Worm (Caenorhabditis elegans) whole organism, L3 larva: ENCODE data around the gene C36E6.8.

Experiments
- R02D3.7 ChIP-seq: fragments of 150-350 bp; optimal IDR thresholded peaks from 2 replicates; lab custom pipeline; 2014; ENCODE audit warnings: missing biosample characterization, missing genetic modification characterization
- ZK546.5 ChIP-seq: sonication (generic microtip); optimal IDR thresholded peaks from 2 replicates; lab custom pipeline; 2017; ENCODE audit warnings: missing biosample characterization, missing genetic modification characterization
- aly-2 ChIP-seq: fragments of 150-350 bp; optimal IDR thresholded peaks from 2 replicates; lab custom pipeline; 2014; ENCODE audit warnings: missing biosample characterization, missing genetic modification characterization
- ceh-28 ChIP-seq: fragments of 150-350 bp; optimal IDR thresholded peaks from 2 replicates; lab custom pipeline; 2014; ENCODE audit warnings: missing biosample characterization, missing genetic modification reagents, missing genetic modification characterization
- ceh-82 ChIP-seq: fragments of 150-350 bp; optimal IDR thresholded peaks from 2 replicates; lab custom pipeline; 2014; ENCODE audit warnings: missing biosample characterization, missing genetic modification characterization
- daf-12 ChIP-seq: fragments of 150-350 bp; optimal IDR thresholded peaks from 2 replicates; lab custom pipeline; 2014; ENCODE audit warnings: missing biosample characterization, missing genetic modification reagents, missing genetic modification characterization
- egl-27 ChIP-seq: sonication (generic microtip); optimal IDR thresholded peaks from 4 replicates; lab custom pipeline; 2017; ENCODE audit warnings: missing biosample characterization, missing genetic modification reagents, missing genetic modification characterization
- elt-1 ChIP-seq: fragments of 150-350 bp; optimal IDR thresholded peaks from 2 replicates; lab custom pipeline; 2014; ENCODE audit warnings: missing biosample characterization, missing genetic modification characterization
- elt-2 ChIP-seq: sonication (generic microtip); optimal IDR thresholded peaks from 2 replicates; lab custom pipeline; 2016; ENCODE audit warnings: missing genetic modification reagents, mild to moderate bottlenecking, missing genetic modification characterization, missing compliant biosample characterization
- elt-3 ChIP-seq, 3 experiments: fragments of 150-350 bp in 1 of 3; sonication (generic microtip) in 2 of 3; optimal IDR thresholded peaks; 2 replicates in 2 of 3; 4 replicates in 1 of 3; lab custom pipeline; 2014 to 2017; ENCODE audit warnings: missing biosample characterization in 3 of 3, missing genetic modification characterization in 3 of 3
- eor-1 ChIP-seq, 2 experiments: fragments of 150-350 bp; optimal IDR thresholded peaks; 2 replicates each; lab custom pipeline; 2014 to 2018; ENCODE audit warnings: missing biosample characterization in 2 of 2, missing genetic modification characterization in 2 of 2
- fkh-10 ChIP-seq: sonication (generic microtip); optimal IDR thresholded peaks from 2 replicates; lab custom pipeline; 2017; ENCODE audit warnings: missing biosample characterization, missing genetic modification reagents, missing genetic modification characterization
- fkh-2 ChIP-seq: fragments of 150-350 bp; optimal IDR thresholded peaks from 2 replicates; lab custom pipeline; 2014; ENCODE audit warnings: missing biosample characterization, missing genetic modification reagents, missing genetic modification characterization
- fos-1 ChIP-seq: fragments of 150-350 bp; optimal IDR thresholded peaks from 2 replicates; lab custom pipeline; 2014; ENCODE audit warnings: missing biosample characterization, missing genetic modification characterization
- hmg-11 ChIP-seq: sonication (generic microtip); optimal IDR thresholded peaks from 2 replicates; lab custom pipeline; 2016; ENCODE audit warnings: missing genetic modification characterization, missing compliant biosample characterization
- jun-1 ChIP-seq: fragments of 150-350 bp; optimal IDR thresholded peaks from 2 replicates; lab custom pipeline; 2014; ENCODE audit warnings: missing biosample characterization, missing genetic modification reagents, missing genetic modification characterization
- lin-15B ChIP-seq: fragments of 150-350 bp; optimal IDR thresholded peaks from 2 replicates; lab custom pipeline; 2014; ENCODE audit warnings: missing biosample characterization, missing genetic modification characterization
- lin-39 ChIP-seq: fragments of 150-350 bp; optimal IDR thresholded peaks from 2 replicates; lab custom pipeline; 2018; ENCODE audit warnings: missing biosample characterization, missing genetic modification reagents, missing genetic modification characterization
- lsy-12 ChIP-seq: sonication (generic microtip); optimal IDR thresholded peaks from 2 replicates; lab custom pipeline; 2016; ENCODE audit warnings: mild to moderate bottlenecking, missing genetic modification characterization, missing compliant biosample characterization
- mml-1 ChIP-seq: fragments of 150-350 bp; sonication (generic microtip); optimal IDR thresholded peaks from 3 replicates; lab custom pipeline; 2014; ENCODE audit warnings: missing biosample characterization, missing genetic modification characterization
- nfya-1 ChIP-seq: sonication (generic microtip); optimal IDR thresholded peaks from 2 replicates; lab custom pipeline; 2017; ENCODE audit warnings: missing genetic modification characterization, mild to moderate bottlenecking, missing compliant biosample characterization, antibody characterized with exemption, moderate library complexity; ENCODE audit not compliant: insufficient read depth
- nhr-12 ChIP-seq: fragments of 150-350 bp; optimal IDR thresholded peaks from 2 replicates; lab custom pipeline; 2014; ENCODE audit warnings: missing biosample characterization, missing genetic modification characterization
- nhr-23 ChIP-seq: fragments of 150-350 bp; optimal IDR thresholded peaks from 2 replicates; lab custom pipeline; 2014; ENCODE audit warnings: missing biosample characterization, missing genetic modification reagents, missing genetic modification characterization
- nhr-237 ChIP-seq: fragments of 150-350 bp; optimal IDR thresholded peaks from 2 replicates; lab custom pipeline; 2014; ENCODE audit warnings: missing biosample characterization, missing genetic modification characterization
- nhr-25 ChIP-seq: sonication (generic microtip); optimal IDR thresholded peaks from 2 replicates; lab custom pipeline; 2017; ENCODE audit warnings: missing biosample characterization, missing genetic modification characterization
- nhr-43 ChIP-seq: sonication (generic microtip); optimal IDR thresholded peaks from 2 replicates; lab custom pipeline; 2016; ENCODE audit warnings: mild to moderate bottlenecking, missing genetic modification characterization, missing compliant biosample characterization; ENCODE audit not compliant: poor library complexity, severe bottlenecking
- nhr-76 ChIP-seq: fragments of 150-350 bp; sonication (generic microtip); optimal IDR thresholded peaks from 5 replicates; lab custom pipeline; 2014; ENCODE audit warnings: missing biosample characterization, missing genetic modification characterization
- nhr-77 ChIP-seq: fragments of 150-350 bp; optimal IDR thresholded peaks from 2 replicates; lab custom pipeline; 2014; ENCODE audit warnings: missing biosample characterization, missing genetic modification characterization
- pha-4 ChIP-seq: fragments of 150-350 bp; optimal IDR thresholded peaks from 2 replicates; lab custom pipeline; 2014; ENCODE audit warnings: missing biosample characterization, missing genetic modification reagents, missing genetic modification characterization
- pqm-1 ChIP-seq: fragments of 150-350 bp; optimal IDR thresholded peaks from 2 replicates; lab custom pipeline; 2017; ENCODE audit warnings: missing biosample characterization, missing genetic modification characterization, inconsistent platforms
- skn-1 ChIP-seq: fragments of 150-350 bp; optimal IDR thresholded peaks from 2 replicates; lab custom pipeline; 2014; ENCODE audit warnings: missing biosample characterization, missing genetic modification characterization
- snpc-4 ChIP-seq: fragments of 150-350 bp; optimal IDR thresholded peaks from 2 replicates; lab custom pipeline; 2014; ENCODE audit warnings: missing biosample characterization, missing genetic modification characterization
- tbx-2 ChIP-seq: sonication (generic microtip); optimal IDR thresholded peaks from 2 replicates; lab custom pipeline; 2016; ENCODE audit warnings: mild to moderate bottlenecking, missing genetic modification characterization, missing compliant biosample characterization
- unc-39 ChIP-seq: sonication (generic microtip); optimal IDR thresholded peaks from 4 replicates; lab custom pipeline; 2017; ENCODE audit warnings: missing biosample characterization, missing genetic modification characterization
- unc-62 ChIP-seq: fragments of 150-350 bp; sonication (generic microtip); optimal IDR thresholded peaks from 4 replicates; lab custom pipeline; 2014; ENCODE audit warnings: missing biosample characterization, missing genetic modification reagents, missing genetic modification characterization
- ztf-4 ChIP-seq: fragments of 150-350 bp; optimal IDR thresholded peaks from 2 replicates; lab custom pipeline; 2014; ENCODE audit warnings: missing biosample characterization, missing genetic modification characterization

C36E6.8 gene

DNA sequence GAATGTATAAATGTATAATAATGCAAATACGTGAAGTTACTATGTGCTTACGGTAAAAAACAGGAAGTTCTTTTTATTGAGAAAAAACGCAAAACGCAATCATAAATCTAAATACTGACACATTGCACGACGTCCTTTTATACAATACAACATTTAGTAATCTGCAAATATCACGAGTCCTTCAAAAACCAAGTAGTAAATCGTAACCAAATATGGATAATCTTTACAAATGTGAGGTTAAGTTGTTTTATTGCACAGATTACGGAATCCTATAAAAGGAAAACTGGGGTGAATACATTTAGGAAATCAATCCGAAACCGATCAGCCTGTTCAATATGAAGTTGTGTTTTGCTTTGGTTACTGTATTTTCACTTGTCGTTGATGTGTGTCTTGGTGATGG lies 40.2 kb upstream of the C36E6.8 start, which contains the start of gene F11C7.7:
F11C7.7 (plus strand) TSS at position 301 of the 400 bp plus-strand sequence.
- TF ChIP-seq nhr-23 (tag; lab: Kevin White, UChicago) (no peak), nfya-1 (tag; lab: Kevin White, UChicago) (no peak), fkh-10 (GFP tag; lab: Kevin White, UChicago) (no peak), aly-2 (tag; lab: Kevin White, UChicago) (no peak), eor-1 (tag; optimal IDR thresholded peaks at IDR 0.05; lab: Kevin White, UChicago) (no peak), snpc-4 (no peak), fos-1 (tag; lab: Kevin White, UChicago) (no peak), nhr-76 (tag; lab: Kevin White, UChicago) (no peak), nhr-237 (no peak), nhr-25 (tag; lab: Kevin White, UChicago) (no peak), unc-62 (GFP tag; lab: Kevin White, UChicago) (no peak), jun-1 (tag; lab: Kevin White, UChicago) (no peak), elt-1 (tag; lab: Kevin White, UChicago) (no peak), lsy-12 (no peak), ZK546.5 (tag; lab: Kevin White, UChicago) (no peak), mml-1 (no peak), ceh-28 (tag; lab: Kevin White, UChicago) (no peak), elt-2 (tag; lab: Kevin White, UChicago) (no peak)

DNA sequence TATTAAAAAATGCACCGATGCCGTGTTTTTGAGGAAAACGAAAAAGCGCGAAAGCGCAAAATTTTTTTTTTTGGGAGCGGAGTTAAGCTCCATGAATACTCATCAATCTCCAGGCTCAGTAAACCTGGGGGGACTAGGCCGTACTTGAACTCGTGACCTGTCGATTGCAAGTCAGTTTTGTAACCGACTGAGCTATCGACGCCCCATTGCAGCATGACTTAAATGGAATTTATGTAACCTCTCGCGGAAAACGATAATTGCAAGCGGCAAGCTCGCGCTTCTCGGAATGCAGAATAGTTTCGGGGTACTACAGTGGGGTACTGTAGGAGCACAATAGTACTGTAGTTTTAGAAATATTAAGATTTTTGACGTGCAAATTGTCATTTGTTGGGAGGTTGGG lies 38.1 kb upstream of the C36E6.8 start:
- no peak for TF ChIP-seq snpc-4

DNA sequence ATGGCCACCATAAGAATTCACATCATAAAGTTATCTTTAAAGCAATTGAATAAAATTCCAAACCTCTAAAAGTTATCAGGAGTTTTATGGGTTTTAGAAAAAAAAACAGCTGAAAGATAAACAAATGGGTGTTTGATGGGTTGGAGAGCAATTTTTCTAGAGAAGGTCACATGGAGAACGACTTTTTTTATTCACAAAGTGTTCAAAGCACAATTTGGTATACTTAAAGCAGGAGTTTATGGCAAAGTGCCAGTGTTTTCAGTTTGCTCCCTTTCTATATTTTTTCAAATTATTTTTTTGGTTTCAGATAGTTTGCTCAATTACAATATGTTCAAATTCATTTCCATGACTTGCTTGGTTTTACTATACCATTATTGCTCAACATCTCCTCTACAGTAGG lies 37.2 kb upstream of the C36E6.8 start, which contains the start of gene F11C7.6:
F11C7.6 (plus strand) TSS at position 301 of the 400 bp plus-strand sequence.
- TF ChIP-seq elt-2 (tag; lab: Kevin White, UChicago) = no peak
- no peak for TF ChIP-seq hmg-11
- TF ChIP-seq elt-1 (tag; lab: Kevin White, UChicago) = no peak
- no peak for TF ChIP-seq unc-39 (tag; lab: Kevin White, UChicago)
- no peak for TF ChIP-seq R02D3.7 (tag; lab: Kevin White, UChicago)
- TF ChIP-seq lsy-12 = no peak
- no peak for TF ChIP-seq eor-1 (tag; optimal IDR thresholded peaks at IDR 0.05; lab: Kevin White, UChicago)
- TF ChIP-seq tbx-2 (tag; lab: Kevin White, UChicago) = no peak
- no peak for TF ChIP-seq nhr-77 (tag; lab: Kevin White, UChicago)
- TF ChIP-seq mml-1 = no peak
- no peak for TF ChIP-seq daf-12 (tag; lab: Kevin White, UChicago)
- no peak for TF ChIP-seq ceh-82
- TF ChIP-seq pqm-1 = no peak
- TF ChIP-seq pha-4 = no peak
- TF ChIP-seq lin-15B (tag; lab: Kevin White, UChicago) = no peak
- TF ChIP-seq ceh-28 (tag; lab: Kevin White, UChicago) = no peak
- TF ChIP-seq nhr-12 (tag; lab: Kevin White, UChicago) = no peak
- TF ChIP-seq aly-2 (tag; lab: Kevin White, UChicago) = no peak

DNA sequence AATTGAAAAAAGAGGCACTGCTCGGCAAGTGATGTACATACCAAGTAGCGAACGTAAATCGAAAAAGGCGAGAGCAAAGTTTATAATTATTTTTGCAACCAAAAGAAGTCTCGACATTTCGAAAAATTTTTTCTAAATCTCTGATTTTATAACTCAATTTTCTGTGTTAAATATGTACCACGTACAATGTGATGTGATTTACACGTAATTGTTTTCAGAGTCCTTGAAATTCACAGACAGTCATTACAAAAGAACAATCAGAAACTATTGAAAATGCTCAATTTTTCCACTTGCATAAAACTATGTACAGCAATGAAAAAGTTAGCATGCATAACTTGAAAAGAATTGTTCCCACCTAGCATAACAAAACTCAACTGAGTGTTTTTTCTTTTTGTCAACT lies 35.4 kb upstream of the C36E6.8 start:
- TF ChIP-seq elt-3 (tag; optimal IDR thresholded peaks at IDR 0.05; lab: Kevin White, UChicago) = no peak
- TF ChIP-seq ztf-4 (tag; lab: Kevin White, UChicago) = no peak
- TF ChIP-seq daf-12 (tag; lab: Kevin White, UChicago) = no peak
- no peak for TF ChIP-seq pha-4
- TF ChIP-seq elt-1 (tag; lab: Kevin White, UChicago) = no peak
- TF ChIP-seq lin-39 (tag; lab: Kevin White, UChicago) = no peak
- no peak for TF ChIP-seq fkh-2 (tag; lab: Kevin White, UChicago)
- TF ChIP-seq jun-1 (tag; lab: Kevin White, UChicago) = no peak
- no peak for TF ChIP-seq nfya-1 (tag; lab: Kevin White, UChicago)
- no peak for TF ChIP-seq ceh-28 (tag; lab: Kevin White, UChicago)
- no peak for TF ChIP-seq tbx-2 (tag; lab: Kevin White, UChicago)
- no peak for TF ChIP-seq elt-2 (tag; lab: Kevin White, UChicago)
- no peak for TF ChIP-seq egl-27 (tag; lab: Kevin White, UChicago)

- no peak for TF ChIP-seq nhr-43 (tag; lab: Kevin White, UChicago)
- peak; percentile 57 for TF ChIP-seq pha-4
- peak; percentile 83 for TF ChIP-seq R02D3.7 (tag; lab: Kevin White, UChicago)
- no peak for TF ChIP-seq elt-3 (tag; optimal IDR thresholded peaks at IDR 0.05; lab: Kevin White, UChicago)
- no peak for TF ChIP-seq ZK546.5 (tag; lab: Kevin White, UChicago)
- no peak for TF ChIP-seq skn-1 (tag; lab: Kevin White, UChicago)
- no peak for TF ChIP-seq mml-1
Observed at ce11 chrX:17408855-17409254, 29.6 kb upstream of the C36E6.8 start.
